Fruit fly (Drosophila melanogaster): ENCODE data around the gene CG8679.
A peak's percentile ranks its signal among the peaks of the same experiment; 100 is the strongest.

Gene CG8679

DNA sequence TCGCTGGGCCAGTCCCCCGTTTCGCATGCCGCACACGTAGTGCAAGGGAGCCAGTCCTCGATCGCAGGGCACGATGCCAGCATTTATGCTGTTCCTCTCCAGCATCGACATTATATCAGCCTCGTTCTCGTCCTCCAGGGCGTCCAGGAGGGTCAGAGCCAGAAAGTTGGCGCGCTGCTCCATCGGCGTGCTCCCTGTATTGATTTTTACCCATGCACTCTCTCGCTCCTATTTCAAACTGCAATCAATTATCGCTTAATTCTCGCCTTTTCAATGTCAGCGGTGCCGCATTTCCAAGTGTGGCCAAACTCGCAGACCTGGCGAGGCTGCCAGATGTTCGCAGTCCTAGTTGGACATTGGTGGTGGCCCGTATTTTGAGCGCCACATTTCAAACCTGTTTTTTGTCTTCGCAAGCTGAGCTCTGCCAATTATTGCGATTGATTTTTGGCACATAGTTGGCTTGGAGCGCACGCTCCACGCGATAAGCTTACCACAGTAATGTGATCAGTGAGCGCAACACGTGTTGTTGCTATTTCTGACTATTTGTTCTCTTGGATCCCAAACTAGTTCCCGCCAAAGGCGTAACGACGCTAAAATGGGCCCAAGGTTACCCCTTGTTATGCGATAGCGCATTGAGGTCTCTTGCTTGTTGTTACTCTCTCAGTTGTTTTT, at the start of gene CG8679 (continued):
- TF ChIP-seq CG4854 (GFP tag; optimal IDR thresholded peaks at IDR 0.05) (no peak), CG5953 (GFP tag; IDR thresholded peaks at IDR 0.05) (no peak), CG16813 (GFP tag; IDR thresholded peaks at IDR 0.05; ENCODE audit: partially characterized antibody) (peak; percentile 34; the same call in 1 of the 3 replicates), CG8924 (tag; optimal IDR thresholded peaks at IDR 0.05) (peak; percentile 16), CG15479 (GFP tag; optimal IDR thresholded peaks at IDR 0.05) (no peak), cas (GFP tag; IDR thresholded peaks at IDR 0.05) (no peak), ci (GFP tag; IDR thresholded peaks at IDR 0.05) (no peak), ab (GFP tag; optimal IDR thresholded peaks at IDR 0.05) (no peak), CG42726 (GFP tag; IDR thresholded peaks at IDR 0.05; ENCODE audit: partially characterized antibody) (no peak), CG32772 (GFP tag; IDR thresholded peaks at IDR 0.05) (0 out of 2 replicates have a peak, but pooled peaks have one; percentile 20), ind (GFP tag; optimal IDR thresholded peaks at IDR 0.05) (no peak), crol (GFP tag; IDR thresholded peaks at IDR 0.05) (no peak), ham (GFP tag; IDR thresholded peaks at IDR 0.05) (no peak), CG9876 (GFP tag; optimal IDR thresholded peaks at IDR 0.05) (no peak), CG3281 (GFP tag; optimal IDR thresholded peaks at IDR 0.05) (no peak), Dfd (GFP tag; optimal IDR thresholded peaks at IDR 0.05) (no peak), CG30403 (GFP tag; optimal IDR thresholded peaks at IDR 0.05) (no peak), CG13287 (GFP tag; IDR thresholded peaks at IDR 0.05; ENCODE audit: partially characterized antibody) (peak; percentile 69), CG1832 (GFP tag; optimal IDR thresholded peaks at IDR 0.05) (no peak), CG10462 (GFP tag; optimal IDR thresholded peaks at IDR 0.05) (no peak), dan (GFP tag; IDR thresholded peaks at IDR 0.05) (no peak), Myb (GFP tag; optimal IDR thresholded peaks at IDR 0.05) (peak; percentile 57), CG4617 (GFP tag; optimal IDR thresholded peaks at IDR 0.05; ENCODE audit: borderline replicate concordance) (peak; percentile 8), CG17802 (tag; optimal IDR thresholded peaks at IDR 0.05) (no peak), knrl (GFP tag; IDR thresholded peaks at IDR 0.05; ENCODE audit: partially characterized antibody) (peak; percentile 46), Sry-β (GFP tag; optimal IDR thresholded peaks at IDR 0.05) (peak; percentile 63), Ravus (GFP tag; IDR thresholded peaks at IDR 0.05) (no peak), run (tag; optimal IDR thresholded peaks at IDR 0.05) (no peak), crc (GFP tag; optimal IDR thresholded peaks at IDR 0.05) (no peak), insv (GFP tag; optimal IDR thresholded peaks at IDR 0.05) (peak in 1 of 2 experiments; percentile 70), ash1 (GFP tag; optimal IDR thresholded peaks at IDR 0.05) (peak; percentile 5), bigmax (GFP tag; optimal IDR thresholded peaks at IDR 0.05) (peak; percentile 42), NC2β (GFP tag; optimal IDR thresholded peaks at IDR 0.05) (no peak), ranshi (GFP tag; IDR thresholded peaks at IDR 0.05) (no peak), CG12391 (tag; optimal IDR thresholded peaks at IDR 0.05) (no peak), Nf-YA (GFP tag; IDR thresholded peaks at IDR 0.05) (no peak), CG17829 (tag; optimal IDR thresholded peaks at IDR 0.05) (peak; percentile 31), CG4707 (GFP tag; optimal IDR thresholded peaks at IDR 0.05) (no peak), CTCF (GFP tag; optimal IDR thresholded peaks at IDR 0.05) (peak; percentile 50), jigr1 (GFP tag; IDR thresholded peaks at IDR 0.05) (no peak), corto (GFP tag; optimal IDR thresholded peaks at IDR 0.05) (no peak), CG15696 (tag; optimal IDR thresholded peaks at IDR 0.05) (no peak), CG1602 (GFP tag; optimal IDR thresholded peaks at IDR 0.05) (no peak), eve (GFP tag; optimal IDR thresholded peaks at IDR 0.05) (no peak), inv (GFP tag; IDR thresholded peaks at IDR 0.05; ENCODE audit: partially characterized antibody) (0 out of 2 replicates have a peak, but pooled peaks have one; percentile 21), chif (GFP tag; optimal IDR thresholded peaks at IDR 0.05) (no peak), HHEX (GFP tag; optimal IDR thresholded peaks at IDR 0.05) (no peak), her (GFP tag; optimal IDR thresholded peaks at IDR 0.05) (peak; percentile 14), slou (GFP tag; optimal IDR thresholded peaks at IDR 0.05) (no peak), CG4424 (GFP tag; optimal IDR thresholded peaks at IDR 0.05) (no peak), CG1233 (GFP tag; optimal IDR thresholded peaks at IDR 0.05) (no peak)

Measured in whole organism, embryonic.